Worm (Caenorhabditis elegans): ENCODE data around the gene spp-4.

DNA sequence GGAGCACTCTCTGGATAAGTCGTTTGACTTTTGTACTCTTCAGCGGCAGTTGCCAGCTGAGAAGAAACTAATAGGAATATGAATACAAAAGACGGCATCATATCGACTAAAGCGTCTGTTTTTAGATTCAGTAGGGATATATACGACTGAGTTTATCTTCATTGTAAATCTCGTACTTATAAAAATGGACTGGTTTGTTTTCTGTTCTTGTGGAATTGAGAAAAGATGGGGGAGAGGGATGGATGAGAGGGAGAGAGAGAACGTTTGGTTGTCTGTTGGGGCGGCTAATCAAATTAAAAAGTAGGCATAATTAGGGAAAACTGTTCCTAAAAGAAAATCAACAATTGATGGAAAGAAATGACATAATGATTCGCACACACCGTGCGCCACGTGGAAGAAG, 49.2 kb downstream of the spp-4 start, which contains the start of gene grd-7:
- TF ChIP-seq med-1 (GFP tag; optimal IDR thresholded peaks at IDR 0.05; ENCODE audit: insufficient read depth) (no peak), flt-1 (GFP tag; IDR thresholded peaks at IDR 0.05) (no peak), T22C8.4 (GFP tag; IDR thresholded peaks at IDR 0.05) (no peak), klf-2 (GFP tag; conservative IDR thresholded peaks at IDR 0.05) (no peak)

All from whole organism, midembryonic.